Fruit fly (Drosophila melanogaster) whole organism, embryonic: ENCODE results near the gene CG10019.

ENCODE experiments used
- Atf-2 ChIP-seq: fragments of 200-800 bp; sonication (Bioruptor generic); optimal IDR thresholded peaks from 2 replicates; lab custom pipeline; 2016; ENCODE audit warnings: missing biosample characterization, missing genetic modification characterization
- Bgb ChIP-seq: fragments of 200-800 bp; sonication (Bioruptor generic); IDR thresholded peaks from 2 replicates; pipeline ENCODE4 v1.3.6; 2022; ENCODE audit warnings: missing biosample characterization, missing genetic modification characterization; ENCODE audit not compliant: partially characterized antibody
- CG10274 ChIP-seq: fragments of 200-800 bp; sonication (Bioruptor generic); optimal IDR thresholded peaks from 3 replicates; lab custom pipeline; 2017; ENCODE audit warnings: missing biosample characterization, mild to moderate bottlenecking, missing genetic modification characterization
- CG10366 ChIP-seq: fragments of 200-800 bp; sonication (Bioruptor generic); IDR thresholded peaks from 2 replicates; pipeline ENCODE4 v1.3.6; 2022; ENCODE audit warnings: missing biosample characterization, missing genetic modification characterization
- CG10979 ChIP-seq: fragments of 200-800 bp; sonication (Bioruptor generic); optimal IDR thresholded peaks from 2 replicates; lab custom pipeline; 2018; ENCODE audit warnings: missing biosample characterization, mild to moderate bottlenecking, missing genetic modification characterization, moderate library complexity
- CG11093 ChIP-seq: fragments of 200-800 bp; sonication (Bioruptor generic); IDR thresholded peaks from 3 replicates; pipeline ENCODE4 v1.3.6; 2022; ENCODE audit warnings: missing biosample characterization, missing genetic modification characterization
- CG12219 ChIP-seq: fragments of 200-800 bp; sonication (Bioruptor generic); optimal IDR thresholded peaks from 3 replicates; lab custom pipeline; 2018; ENCODE audit warnings: missing biosample characterization, mild to moderate bottlenecking, missing genetic modification characterization
- CG12659 ChIP-seq: fragments of 200-800 bp; sonication (Bioruptor generic); optimal IDR thresholded peaks from 3 replicates; lab custom pipeline; 2017; ENCODE audit warnings: mild to moderate bottlenecking, missing biosample characterization, missing genetic modification reagents, missing genetic modification characterization
- CG13894 ChIP-seq: fragments of 200-800 bp; sonication (Bioruptor generic); optimal IDR thresholded peaks from 3 replicates; lab custom pipeline; 2018; ENCODE audit warnings: missing biosample characterization, mild to moderate bottlenecking, missing genetic modification characterization, moderate library complexity
- CG14667 ChIP-seq: fragments of 200-800 bp; sonication (Bioruptor generic); IDR thresholded peaks from 2 replicates; pipeline ENCODE4 v1.3.6; 2022; ENCODE audit warnings: missing biosample characterization, missing genetic modification characterization
- CG15073 ChIP-seq: fragments of 200-800 bp; sonication (Bioruptor generic); optimal IDR thresholded peaks from 2 replicates; lab custom pipeline; 2016; ENCODE audit warnings: missing biosample characterization, missing genetic modification characterization
- CG18619 ChIP-seq: fragments of 200-800 bp; sonication (Bioruptor generic); optimal IDR thresholded peaks from 3 replicates; lab custom pipeline; 2017; ENCODE audit warnings: missing biosample characterization, mild to moderate bottlenecking, missing genetic modification characterization
- CG2120 ChIP-seq: fragments of 200-800 bp; sonication (Bioruptor generic); optimal IDR thresholded peaks from 3 replicates; lab custom pipeline; 2016; ENCODE audit warnings: missing biosample characterization, missing genetic modification characterization
- CG2199 ChIP-seq: fragments of 200-800 bp; sonication (Bioruptor generic); IDR thresholded peaks from 3 replicates; pipeline ENCODE4 v1.3.6; 2022; ENCODE audit warnings: missing biosample characterization, missing genetic modification characterization
- CG30431 ChIP-seq: fragments of 200-800 bp; sonication (Bioruptor generic); optimal IDR thresholded peaks from 2 replicates; lab custom pipeline; 2017; ENCODE audit warnings: missing biosample characterization, missing genetic modification characterization
- CG3407 ChIP-seq: fragments of 200-800 bp; sonication (Bioruptor generic); optimal IDR thresholded peaks from 2 replicates; lab custom pipeline; 2018; ENCODE audit warnings: missing biosample characterization, mild to moderate bottlenecking, missing genetic modification characterization
- CG4360 ChIP-seq: fragments of 200-800 bp; sonication (Bioruptor generic); IDR thresholded peaks from 2 replicates; pipeline ENCODE4 v1.3.6; 2022; ENCODE audit warnings: missing biosample characterization, missing genetic modification characterization
- CG6813 ChIP-seq: fragments of 200-800 bp; sonication (Bioruptor generic); optimal IDR thresholded peaks from 2 replicates; lab custom pipeline; 2017; ENCODE audit warnings: missing biosample characterization, missing genetic modification characterization, mild to moderate bottlenecking, moderate library complexity, missing genetic modification reagents
- CG8388 ChIP-seq: fragments of 200-800 bp; sonication (Bioruptor generic); optimal IDR thresholded peaks from 2 replicates; lab custom pipeline; 2019; ENCODE audit warnings: missing biosample characterization, mild to moderate bottlenecking, missing genetic modification characterization, moderate library complexity
- CTCF ChIP-seq: fragments of 200-800 bp; sonication (Bioruptor generic); optimal IDR thresholded peaks from 2 replicates; lab custom pipeline; 2017; ENCODE audit warnings: missing biosample characterization, mild to moderate bottlenecking, missing genetic modification characterization, moderate library complexity
- CrebB ChIP-seq: fragments of 200-800 bp; sonication (Bioruptor generic); optimal IDR thresholded peaks from 3 replicates; lab custom pipeline; 2018; ENCODE audit warnings: missing biosample characterization, mild to moderate bottlenecking, missing genetic modification characterization
- Dbx ChIP-seq: fragments of 200-800 bp; sonication (Bioruptor generic); IDR thresholded peaks from 3 replicates; pipeline ENCODE4 v1.3.6; 2022; ENCODE audit warnings: missing biosample characterization, missing genetic modification characterization
- Dip2 ChIP-seq: fragments of 200-800 bp; sonication (Bioruptor generic); IDR thresholded peaks from 2 replicates; pipeline ENCODE4 v1.3.6; 2022; ENCODE audit warnings: missing biosample characterization, missing genetic modification characterization
- Dref ChIP-seq: fragments of 200-800 bp; sonication (Bioruptor generic); IDR thresholded peaks from 2 replicates; pipeline ENCODE4 v1.3.6; 2022; ENCODE audit warnings: missing biosample characterization, missing genetic modification characterization
- E2f1 ChIP-seq: fragments of 200-800 bp; sonication (Bioruptor generic); IDR thresholded peaks from 2 replicates; pipeline ENCODE4 v1.3.6; 2022; ENCODE audit warnings: missing biosample characterization, missing genetic modification characterization
- Ets97D ChIP-seq: fragments of 200-800 bp; sonication (Bioruptor generic); optimal IDR thresholded peaks from 3 replicates; lab custom pipeline; 2016; ENCODE audit warnings: missing biosample characterization, missing genetic modification characterization
- Gug ChIP-seq: fragments of 200-800 bp; sonication (Bioruptor generic); IDR thresholded peaks from 4 replicates; pipeline ENCODE4 v1.3.6; 2022; ENCODE audit warnings: missing biosample characterization, missing genetic modification characterization
- Max ChIP-seq: fragments of 200-800 bp; sonication (Bioruptor generic); optimal IDR thresholded peaks from 2 replicates; lab custom pipeline; 2016; ENCODE audit warnings: missing biosample characterization, mild to moderate bottlenecking, missing genetic modification characterization
- Mrtf ChIP-seq: fragments of 200-800 bp; sonication (Bioruptor generic); IDR thresholded peaks from 3 replicates; pipeline ENCODE4 v1.3.6; 2022; ENCODE audit warnings: missing biosample characterization, missing genetic modification characterization
- Nf-YC ChIP-seq: fragments of 200-800 bp; optimal IDR thresholded peaks from 3 replicates; lab custom pipeline; 2019; ENCODE audit warnings: missing biosample characterization, mild to moderate bottlenecking, missing genetic modification characterization, moderate library complexity
- Poxn ChIP-seq: fragments of 200-800 bp; sonication (Bioruptor generic); IDR thresholded peaks from 2 replicates; pipeline ENCODE4 v1.3.6; 2022; ENCODE audit warnings: missing biosample characterization, missing genetic modification characterization
- Ssrp ChIP-seq: fragments of 200-800 bp; sonication (Bioruptor generic); optimal IDR thresholded peaks from 2 replicates; lab custom pipeline; 2018; ENCODE audit warnings: missing biosample characterization, mild to moderate bottlenecking, missing genetic modification characterization, moderate library complexity
- Trl ChIP-seq, 3 experiments: fragments of >200 bp in 2 of 3; fragments of 200-800 bp in 1 of 3; sonication (Bioruptor generic) in 1 of 3; optimal IDR thresholded peaks; 2 replicates in 1 of 3; 3 replicates in 2 of 3; lab custom pipeline; 2016 to 2017; ENCODE audit warnings: missing biosample characterization in 1 of 3, missing genetic modification characterization in 1 of 3
- caup ChIP-seq: fragments of 200-800 bp; sonication (Bioruptor generic); optimal IDR thresholded peaks from 3 replicates; lab custom pipeline; 2017; ENCODE audit warnings: missing biosample characterization, mild to moderate bottlenecking, missing genetic modification characterization, moderate library complexity; ENCODE audit not compliant: severe bottlenecking
- crp ChIP-seq, 2 experiments: fragments of 200-800 bp; sonication (Bioruptor generic); optimal IDR thresholded peaks; 2 replicates in 1 of 2; 3 replicates in 1 of 2; lab custom pipeline; 2017; ENCODE audit warnings: missing biosample characterization in 2 of 2, missing genetic modification characterization in 2 of 2, mild to moderate bottlenecking in 1 of 2, moderate library complexity in 1 of 2
- dan ChIP-seq: fragments of 200-800 bp; sonication (Bioruptor generic); IDR thresholded peaks from 2 replicates; pipeline ENCODE4 v1.3.6; 2022; ENCODE audit warnings: missing biosample characterization, missing genetic modification characterization
- dysf ChIP-seq: fragments of 200-800 bp; sonication (Bioruptor generic); IDR thresholded peaks from 3 replicates; pipeline ENCODE4 v1.3.6; 2022; ENCODE audit warnings: missing biosample characterization, missing genetic modification characterization
- fu2 ChIP-seq: fragments of 200-800 bp; sonication (Bioruptor generic); optimal IDR thresholded peaks from 2 replicates; lab custom pipeline; 2016; ENCODE audit warnings: missing biosample characterization, missing genetic modification characterization
- inv ChIP-seq: fragments of 200-800 bp; sonication (Bioruptor generic); IDR thresholded peaks from 2 replicates; pipeline ENCODE4 v1.3.6; 2022; ENCODE audit warnings: missing biosample characterization, missing genetic modification characterization; ENCODE audit not compliant: partially characterized antibody
- nerfin-1 ChIP-seq: fragments of 200-800 bp; sonication (Bioruptor generic); optimal IDR thresholded peaks from 3 replicates; lab custom pipeline; 2019; ENCODE audit warnings: missing biosample characterization, mild to moderate bottlenecking, missing genetic modification characterization, moderate library complexity
- phol ChIP-seq: fragments of 200-800 bp; sonication (Bioruptor generic); optimal IDR thresholded peaks from 3 replicates; lab custom pipeline; 2018; ENCODE audit warnings: missing biosample characterization, mild to moderate bottlenecking, missing genetic modification characterization, moderate library complexity
- pzg ChIP-seq: fragments of 200-800 bp; sonication (Bioruptor generic); optimal IDR thresholded peaks from 3 replicates; lab custom pipeline; 2018; ENCODE audit warnings: missing biosample characterization, mild to moderate bottlenecking, missing genetic modification characterization, moderate library complexity
- scrt ChIP-seq: fragments of 200-800 bp; sonication (Bioruptor generic); optimal IDR thresholded peaks from 2 replicates; lab custom pipeline; 2018; ENCODE audit warnings: missing biosample characterization, mild to moderate bottlenecking, missing genetic modification characterization, moderate library complexity
- sens-2 ChIP-seq: fragments of 200-800 bp; sonication (Bioruptor generic); IDR thresholded peaks from 2 replicates; pipeline ENCODE4 v1.3.6; 2022; ENCODE audit warnings: missing biosample characterization, missing genetic modification characterization
- shn ChIP-seq: fragments of 200-800 bp; sonication (Bioruptor generic); optimal IDR thresholded peaks from 3 replicates; lab custom pipeline; 2016; ENCODE audit warnings: missing biosample characterization, missing genetic modification characterization
- slp2 ChIP-seq: fragments of 200-800 bp; sonication (Bioruptor generic); optimal IDR thresholded peaks from 2 replicates; lab custom pipeline; 2016; ENCODE audit warnings: missing biosample characterization, missing genetic modification characterization
- tap ChIP-seq: fragments of 200-800 bp; optimal IDR thresholded peaks from 3 replicates; lab custom pipeline; 2019; ENCODE audit warnings: missing biosample characterization, mild to moderate bottlenecking, missing genetic modification characterization, moderate library complexity
- unc-4 ChIP-seq: fragments of 200-800 bp; sonication (Bioruptor generic); IDR thresholded peaks from 2 replicates; pipeline ENCODE4 v1.3.6; 2022; ENCODE audit warnings: missing biosample characterization, missing genetic modification characterization; ENCODE audit not compliant: partially characterized antibody
- vfl ChIP-seq: fragments of 200-800 bp; sonication (Bioruptor generic); optimal IDR thresholded peaks from 2 replicates; lab custom pipeline; 2016; ENCODE audit warnings: missing biosample characterization, missing genetic modification characterization
- zen ChIP-seq: fragments of 200-800 bp; sonication (Bioruptor generic); optimal IDR thresholded peaks from 3 replicates; lab custom pipeline; 2018; ENCODE audit warnings: missing biosample characterization, mild to moderate bottlenecking, missing genetic modification characterization, moderate library complexity
- zf30C ChIP-seq: fragments of 200-800 bp; sonication (Bioruptor generic); optimal IDR thresholded peaks from 3 replicates; lab custom pipeline; 2018; ENCODE audit warnings: missing biosample characterization, mild to moderate bottlenecking, missing genetic modification characterization

CG10019 gene

DNA sequence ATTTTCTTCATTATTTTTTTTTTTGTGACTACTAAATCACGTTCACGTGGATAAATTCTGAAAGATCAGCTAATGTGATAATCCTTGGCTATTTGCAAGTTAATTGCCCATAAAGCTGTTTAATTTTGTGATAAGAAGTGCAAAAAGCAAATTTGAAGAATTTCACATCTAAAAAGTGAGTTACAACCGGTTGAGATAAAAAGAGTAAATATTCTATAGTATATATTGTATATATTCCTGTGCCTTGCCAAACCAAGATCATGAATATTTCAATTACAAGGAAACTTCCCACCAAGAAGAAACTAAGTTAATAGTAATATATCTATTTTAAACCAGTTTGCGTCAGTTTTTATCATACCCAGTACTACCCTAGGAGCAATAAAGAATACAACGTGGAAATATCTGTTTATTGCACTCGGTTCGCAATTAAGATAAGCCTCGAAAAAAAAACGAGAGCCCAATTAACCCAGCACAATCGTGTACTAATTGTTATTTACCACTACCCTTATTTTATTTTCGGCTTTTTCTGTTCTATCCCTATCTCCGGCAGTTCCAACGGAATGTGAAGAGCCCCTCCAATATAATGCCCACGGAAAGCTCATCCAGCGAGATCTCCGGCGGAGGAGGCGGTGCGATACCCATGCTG, 49.0 kb downstream of the CG10019 start (continued):
- no peak for TF ChIP-seq Trl (optimal IDR thresholded peaks at IDR 0.05; lab: Kevin White, UChicago)
- no peak for TF ChIP-seq Trl (GFP tag; optimal IDR thresholded peaks at IDR 0.05; lab: Kevin White, UChicago)
- TF ChIP-seq pzg: no peak
- TF ChIP-seq CG4360: no peak
- no peak for TF ChIP-seq Ets97D (GFP tag; lab: Kevin White, UChicago)
- TF ChIP-seq E2f1 (GFP tag; lab: Robert Waterston, UW): no peak
- no peak for TF ChIP-seq Poxn (GFP tag; lab: Robert Waterston, UW)
- no peak for TF ChIP-seq Dip2
- peak; percentile 16 for TF ChIP-seq CG6813 (GFP tag; lab: Kevin White, UChicago)
- no peak for TF ChIP-seq phol
- no peak for TF ChIP-seq Nf-YC (tag; lab: Kevin White, UChicago)
- no peak for TF ChIP-seq CrebB (tag; lab: Kevin White, UChicago)
- no peak for TF ChIP-seq zf30C (GFP tag; lab: Kevin White, UChicago)
- no peak for TF ChIP-seq CG15073 (GFP tag; lab: Kevin White, UChicago)
- no peak for TF ChIP-seq CG10979 (tag; lab: Kevin White, UChicago)
- TF ChIP-seq sens-2 (GFP tag; lab: Robert Waterston, UW): no peak
- no peak for TF ChIP-seq Ssrp (tag; lab: Kevin White, UChicago)
- TF ChIP-seq zen (tag; lab: Kevin White, UChicago): no peak
- TF ChIP-seq inv (GFP tag; lab: Robert Waterston, UW): no peak
- no peak for TF ChIP-seq crp (GFP tag; optimal IDR thresholded peaks at IDR 0.05; lab: Kevin White, UChicago)
- TF ChIP-seq nerfin-1 (tag; lab: Kevin White, UChicago): no peak
- no peak for TF ChIP-seq Dref
- TF ChIP-seq Atf-2 (GFP tag; lab: Kevin White, UChicago): no peak
- TF ChIP-seq dan (GFP tag; lab: Robert Waterston, UW): no peak
- peak; percentile 9 for TF ChIP-seq caup (GFP tag; lab: Kevin White, UChicago)
- TF ChIP-seq CG12219: no peak
- no peak for TF ChIP-seq vfl
- no peak for TF ChIP-seq CG14667 (GFP tag; lab: Robert Waterston, UW)
- TF ChIP-seq Dbx (GFP tag; lab: Robert Waterston, UW): no peak
- peak; percentile 31 for TF ChIP-seq CG12659 (GFP tag; lab: Kevin White, UChicago)
- no peak for TF ChIP-seq unc-4 (GFP tag; lab: Robert Waterston, UW)
- no peak for TF ChIP-seq CG11093 (GFP tag; lab: Robert Waterston, UW)
- peak; percentile 48 for TF ChIP-seq CG18619 (GFP tag; lab: Kevin White, UChicago)
- no peak for TF ChIP-seq Bgb (GFP tag; lab: Robert Waterston, UW)
- no peak for TF ChIP-seq CG3407
- no peak for TF ChIP-seq CG10366 (GFP tag; lab: Robert Waterston, UW)
- no peak for TF ChIP-seq CG10274 (GFP tag; lab: Kevin White, UChicago)
- TF ChIP-seq fu2 (GFP tag; lab: Kevin White, UChicago): no peak
- no peak for TF ChIP-seq CG8388 (GFP tag; lab: Kevin White, UChicago)
- no peak for TF ChIP-seq CG2199 (GFP tag; lab: Robert Waterston, UW)
- TF ChIP-seq CTCF (GFP tag; lab: Kevin White, UChicago): no peak
- TF ChIP-seq Max (GFP tag; lab: Kevin White, UChicago): no peak
- TF ChIP-seq CG30431 (GFP tag; lab: Kevin White, UChicago): no peak
- no peak for TF ChIP-seq tap (tag; lab: Kevin White, UChicago)
- TF ChIP-seq Mrtf (GFP tag; lab: Robert Waterston, UW): no peak
- no peak for TF ChIP-seq shn (GFP tag; lab: Kevin White, UChicago)
- TF ChIP-seq slp2 (GFP tag; lab: Kevin White, UChicago): no peak
- no peak for TF ChIP-seq Gug
- peak; percentile 61 for TF ChIP-seq CG13894 (tag; lab: Kevin White, UChicago)
- no peak for TF ChIP-seq dysf
- TF ChIP-seq scrt: no peak
- no peak for TF ChIP-seq CG2120
